Worm (Caenorhabditis elegans): Measurements from ENCODE around the gene dpm-3.

Gene dpm-3

ce11 chrIV:12391003-12391637 is at the start of gene dpm-3, which contains the start of gene rps-23:
dpm-3 (plus strand) TSS chrIV:12391587.
rps-23 (minus strand) TSS chrIV:12391053.
- no peak for TF ChIP-seq dao-5 (tag; optimal IDR thresholded peaks at IDR 0.05)
- peak; percentile 94 for TF ChIP-seq W03F9.2 (tag; optimal IDR thresholded peaks at IDR 0.05)
- TF ChIP-seq him-1 (tag; optimal IDR thresholded peaks at IDR 0.05): peak; percentile 87

- TF ChIP-seq him-1 (tag; optimal IDR thresholded peaks at IDR 0.05) (no peak), dao-5 (tag; optimal IDR thresholded peaks at IDR 0.05) (no peak), W03F9.2 (tag; optimal IDR thresholded peaks at IDR 0.05) (no peak)
Observed at ce11 chrIV:12349639-12350038, 41.7 kb upstream of the dpm-3 start, which contains the start of gene best-22. best-22 (plus strand) TSS chrIV:12349939.

DNA sequence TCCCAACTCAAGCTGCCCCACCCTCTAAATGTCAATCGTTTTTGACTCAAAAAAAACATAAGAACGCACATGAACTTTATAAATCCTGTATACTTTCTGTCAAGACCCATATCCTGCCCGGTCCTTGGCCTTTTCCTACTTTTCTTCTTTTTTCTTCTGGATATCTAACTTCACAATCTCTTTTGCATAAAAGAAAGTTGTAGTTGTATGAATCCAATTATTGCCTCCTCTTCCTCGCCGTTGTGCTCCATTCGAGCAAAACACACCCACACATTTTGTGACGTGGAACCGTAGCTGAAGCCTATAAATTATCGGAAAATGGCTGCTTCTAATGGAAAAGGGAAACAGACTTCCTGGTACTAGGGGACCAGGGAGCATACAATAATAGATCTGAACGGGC is 41.2 kb upstream of the dpm-3 start:
- TF ChIP-seq W03F9.2 (tag; optimal IDR thresholded peaks at IDR 0.05) (no peak), dao-5 (tag; optimal IDR thresholded peaks at IDR 0.05) (no peak), him-1 (tag; optimal IDR thresholded peaks at IDR 0.05) (no peak)

ce11 chrIV:12359979-12360378 is 31.4 kb upstream of the dpm-3 start:
- TF ChIP-seq dao-5 (tag; optimal IDR thresholded peaks at IDR 0.05) (no peak), him-1 (tag; optimal IDR thresholded peaks at IDR 0.05) (no peak), W03F9.2 (tag; optimal IDR thresholded peaks at IDR 0.05) (no peak)

DNA sequence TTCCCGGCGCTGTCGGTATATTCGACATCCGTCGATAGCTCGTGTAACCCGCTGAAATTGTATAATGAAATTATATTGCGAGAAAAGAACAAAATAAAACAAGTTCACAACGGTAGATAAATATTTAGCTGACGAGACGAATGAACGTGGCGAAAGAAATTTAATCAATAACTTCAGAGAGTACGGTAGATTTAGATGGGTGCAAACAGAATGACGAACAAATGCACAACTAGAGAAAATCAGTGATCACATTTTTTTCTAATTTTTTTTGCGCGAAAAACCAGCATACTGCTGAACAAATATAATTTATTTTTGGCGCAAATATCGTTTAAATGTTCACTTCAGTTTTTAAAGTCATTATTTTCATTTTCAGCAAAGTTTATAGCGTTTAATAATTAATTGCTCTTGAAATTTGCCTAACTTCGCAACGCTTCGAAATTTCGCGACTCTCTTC is 30.6 kb upstream of the dpm-3 start, which contains the start of gene sec-24.2:
Gene sec-24.2, minus strand, starts transcription at position 51 of the 454 bp plus-strand sequence.
- TF ChIP-seq W03F9.2 (tag; optimal IDR thresholded peaks at IDR 0.05) (no peak), dao-5 (tag; optimal IDR thresholded peaks at IDR 0.05) (no peak), him-1 (tag; optimal IDR thresholded peaks at IDR 0.05) (no peak)

- no peak for TF ChIP-seq him-1 (tag; optimal IDR thresholded peaks at IDR 0.05)
- TF ChIP-seq dao-5 (tag; optimal IDR thresholded peaks at IDR 0.05): no peak
- TF ChIP-seq W03F9.2 (tag; optimal IDR thresholded peaks at IDR 0.05): no peak
Observed at ce11 chrIV:12361392-12362092, 29.8 kb upstream of the dpm-3 start, which contains the start of the genes ccr-4 and ZC518.8. ccr-4 (plus strand) TSS chrIV:12361542. ZC518.8 (minus strand) TSS chrIV:12361908.

ce11 chrIV:12364964-12365363 is 26.4 kb upstream of the dpm-3 start:
- TF ChIP-seq W03F9.2 (tag; optimal IDR thresholded peaks at IDR 0.05) (no peak), dao-5 (tag; optimal IDR thresholded peaks at IDR 0.05) (no peak), him-1 (tag; optimal IDR thresholded peaks at IDR 0.05) (no peak)

ce11 chrIV:12366571-12366970 is 24.8 kb upstream of the dpm-3 start:
- TF ChIP-seq him-1 (tag; optimal IDR thresholded peaks at IDR 0.05) (no peak), W03F9.2 (tag; optimal IDR thresholded peaks at IDR 0.05) (no peak), dao-5 (tag; optimal IDR thresholded peaks at IDR 0.05) (no peak)

- TF ChIP-seq W03F9.2 (tag; optimal IDR thresholded peaks at IDR 0.05) (no peak), him-1 (tag; optimal IDR thresholded peaks at IDR 0.05) (no peak), dao-5 (tag; optimal IDR thresholded peaks at IDR 0.05) (no peak)
Observed at ce11 chrIV:12371340-12371739, 20.0 kb upstream of the dpm-3 start.

ce11 chrIV:12371879-12372278 is 19.5 kb upstream of the dpm-3 start, which contains the start of gene wdr-46:
wdr-46 (plus strand) TSS chrIV:12372253.
- TF ChIP-seq him-1 (tag; optimal IDR thresholded peaks at IDR 0.05) (peak; percentile 70), W03F9.2 (tag; optimal IDR thresholded peaks at IDR 0.05) (peak; percentile 86), dao-5 (tag; optimal IDR thresholded peaks at IDR 0.05) (no peak)

- TF ChIP-seq dao-5 (tag; optimal IDR thresholded peaks at IDR 0.05) (no peak), him-1 (tag; optimal IDR thresholded peaks at IDR 0.05) (no peak), W03F9.2 (tag; optimal IDR thresholded peaks at IDR 0.05) (no peak)
Observed at ce11 chrIV:12376021-12376420, 15.4 kb upstream of the dpm-3 start, which contains the start of gene atz-1. atz-1 (minus strand) TSS chrIV:12376121.

ce11 chrIV:12378919-12379318 is 12.5 kb upstream of the dpm-3 start:
- TF ChIP-seq dao-5 (tag; optimal IDR thresholded peaks at IDR 0.05): no peak
- TF ChIP-seq him-1 (tag; optimal IDR thresholded peaks at IDR 0.05): no peak
- no peak for TF ChIP-seq W03F9.2 (tag; optimal IDR thresholded peaks at IDR 0.05)

DNA sequence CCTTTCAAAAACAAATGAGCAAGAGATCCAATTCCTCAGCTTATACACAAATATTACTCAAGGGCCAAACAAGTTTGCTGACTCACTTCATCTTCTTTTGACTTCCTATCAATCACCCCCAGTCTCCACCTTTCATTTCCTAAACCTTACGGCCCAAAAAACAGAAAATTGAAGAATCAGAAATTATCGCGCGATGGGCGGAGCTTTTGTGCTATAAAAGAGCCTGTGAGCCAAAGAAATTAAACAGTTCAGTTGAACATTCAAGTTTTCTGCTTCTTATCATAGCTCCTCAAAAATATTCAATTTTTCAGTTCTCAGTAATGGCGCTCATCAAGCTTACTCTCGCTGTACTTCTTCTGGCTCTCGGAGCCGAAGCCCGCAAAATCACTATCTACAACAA is 11.6 kb upstream of the dpm-3 start, which contains the start of gene thn-1:
Gene thn-1, plus strand, starts transcription at position 301 of the 400 bp plus-strand sequence.
- TF ChIP-seq dao-5 (tag; optimal IDR thresholded peaks at IDR 0.05): no peak
- TF ChIP-seq him-1 (tag; optimal IDR thresholded peaks at IDR 0.05): no peak
- no peak for TF ChIP-seq W03F9.2 (tag; optimal IDR thresholded peaks at IDR 0.05)

- TF ChIP-seq dao-5 (tag; optimal IDR thresholded peaks at IDR 0.05) (no peak), W03F9.2 (tag; optimal IDR thresholded peaks at IDR 0.05) (no peak), him-1 (tag; optimal IDR thresholded peaks at IDR 0.05) (no peak)
Observed at ce11 chrIV:12382864-12383263, 8.5 kb upstream of the dpm-3 start, which contains the start of gene thn-2. thn-2 (plus strand) TSS chrIV:12383170.

All from whole organism, L4/young adult.